Worm (Caenorhabditis elegans) whole organism, L4/young adult: ENCODE data around the gene mrpl-51.

ENCODE experiments used
- dao-5 ChIP-seq: sonication (generic microtip); optimal IDR thresholded peaks from 2 replicates; lab custom pipeline; 2016; ENCODE audit warnings: missing genotype, missing genetic modification characterization, moderate library complexity, missing compliant biosample characterization
- him-1 ChIP-seq: sonication (generic microtip); optimal IDR thresholded peaks from 2 replicates; lab custom pipeline; 2016; ENCODE audit warnings: missing genotype, missing genetic modification reagents, missing genetic modification characterization, missing compliant biosample characterization

DNA sequence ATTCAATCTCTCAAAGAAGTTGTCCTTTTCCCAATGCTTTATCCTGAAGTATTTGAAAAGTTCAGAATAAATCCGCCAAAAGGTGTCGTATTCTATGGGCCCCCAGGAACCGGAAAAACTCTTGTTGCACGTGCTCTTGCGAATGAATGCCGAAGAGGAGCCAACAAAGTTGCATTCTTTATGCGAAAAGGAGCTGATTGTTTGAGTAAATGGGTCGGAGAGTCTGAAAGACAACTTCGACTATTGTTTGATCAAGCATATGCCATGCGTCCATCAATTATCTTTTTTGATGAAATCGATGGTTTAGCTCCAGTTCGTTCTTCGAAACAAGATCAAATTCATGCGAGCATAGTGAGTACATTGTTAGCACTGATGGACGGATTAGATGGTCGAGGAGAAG lies 49.7 kb downstream of the mrpl-51 start:
- TF ChIP-seq him-1 (tag; lab: Kevin White, UChicago) (no peak), dao-5 (tag; lab: Kevin White, UChicago) (no peak)
